Worm (Caenorhabditis elegans) whole organism, mixed stage, embryonic: ENCODE results near the gene srh-173.

Experiments used
- M03D4.4 ChIP-seq: sonication (generic microtip); optimal IDR thresholded peaks from 2 replicates; lab custom pipeline; 2017; ENCODE audit warnings: mild to moderate bottlenecking, missing genetic modification characterization, missing compliant biosample characterization
- blmp-1 ChIP-seq: fragments of 150-350 bp; optimal IDR thresholded peaks from 2 replicates; lab custom pipeline; 2014; ENCODE audit warnings: missing biosample characterization, missing genetic modification characterization
- ceh-39 ChIP-seq: fragments of 150-350 bp; optimal IDR thresholded peaks from 2 replicates; lab custom pipeline; 2014; ENCODE audit warnings: missing biosample characterization, missing genetic modification characterization
- ceh-43 ChIP-seq: fragments of 200-800 bp; sonication (Bioruptor generic); optimal IDR thresholded peaks from 2 replicates; lab custom pipeline; 2018; ENCODE audit warnings: mild to moderate bottlenecking, missing genetic modification characterization, moderate library complexity, missing compliant biosample characterization
- ceh-83 ChIP-seq: fragments of 200-800 bp; sonication (Bioruptor generic); optimal IDR thresholded peaks from 2 replicates; lab custom pipeline; 2018; ENCODE audit warnings: mild to moderate bottlenecking, missing genetic modification characterization, missing compliant biosample characterization
- ces-1 ChIP-seq: fragments of 150-350 bp; optimal IDR thresholded peaks from 2 replicates; lab custom pipeline; 2014; ENCODE audit warnings: missing biosample characterization, missing genetic modification reagents, missing genetic modification characterization
- cnd-1 ChIP-seq: fragments of 200-800 bp; sonication (Bioruptor generic); optimal IDR thresholded peaks from 2 replicates; lab custom pipeline; 2018; ENCODE audit warnings: mild to moderate bottlenecking, missing genetic modification characterization, missing compliant biosample characterization
- drap-1 ChIP-seq: fragments of 200-800 bp; sonication (Bioruptor generic); optimal IDR thresholded peaks from 3 replicates; lab custom pipeline; 2018; ENCODE audit warnings: mild to moderate bottlenecking, missing genetic modification characterization, missing compliant biosample characterization
- elt-1 ChIP-seq: sonication (generic microtip); optimal IDR thresholded peaks from 2 replicates; lab custom pipeline; 2017; ENCODE audit warnings: missing genetic modification characterization, mild to moderate bottlenecking, missing compliant biosample characterization, antibody characterized with exemption, moderate library complexity, borderline replicate concordance; ENCODE audit not compliant: insufficient read depth
- elt-3 ChIP-seq: fragments of 150-350 bp; optimal IDR thresholded peaks from 2 replicates; lab custom pipeline; 2014; ENCODE audit warnings: missing biosample characterization, missing genetic modification characterization
- flh-1 ChIP-seq: fragments of 200-800 bp; sonication (Bioruptor generic); optimal IDR thresholded peaks from 2 replicates; lab custom pipeline; 2018; ENCODE audit warnings: mild to moderate bottlenecking, missing genetic modification characterization, moderate library complexity, missing compliant biosample characterization
- ham-2 ChIP-seq: fragments of 200-800 bp; sonication (Bioruptor generic); optimal IDR thresholded peaks from 2 replicates; lab custom pipeline; 2018; ENCODE audit warnings: mild to moderate bottlenecking, missing genetic modification characterization, missing compliant biosample characterization
- hlh-1 ChIP-seq: fragments of 150-350 bp; optimal IDR thresholded peaks from 2 replicates; lab custom pipeline; 2014; ENCODE audit warnings: missing biosample characterization, missing genetic modification reagents, missing genetic modification characterization
- lin-13 ChIP-seq: fragments of 150-350 bp; optimal IDR thresholded peaks from 2 replicates; lab custom pipeline; 2014; ENCODE audit warnings: missing biosample characterization, missing genetic modification characterization
- lin-32 ChIP-seq: fragments of 200-800 bp; sonication (Bioruptor generic); optimal IDR thresholded peaks from 2 replicates; lab custom pipeline; 2018; ENCODE audit warnings: mild to moderate bottlenecking, missing genetic modification characterization, missing compliant biosample characterization
- lsy-2 ChIP-seq: fragments of 150-350 bp; optimal IDR thresholded peaks from 2 replicates; lab custom pipeline; 2014; ENCODE audit warnings: missing biosample characterization, missing genetic modification characterization
- mep-1 ChIP-seq: fragments of 150-350 bp; optimal IDR thresholded peaks from 2 replicates; lab custom pipeline; 2017; ENCODE audit warnings: missing biosample characterization, missing genetic modification reagents, missing genetic modification characterization, inconsistent platforms
- nhr-12 ChIP-seq: fragments of 150-350 bp; optimal IDR thresholded peaks from 2 replicates; lab custom pipeline; 2014; ENCODE audit warnings: missing biosample characterization, missing genetic modification characterization
- nhr-237 ChIP-seq: fragments of 150-350 bp; optimal IDR thresholded peaks from 2 replicates; lab custom pipeline; 2014; ENCODE audit warnings: missing biosample characterization, missing genetic modification characterization
- nhr-28 ChIP-seq: fragments of 150-350 bp; optimal IDR thresholded peaks from 2 replicates; lab custom pipeline; 2014; ENCODE audit warnings: missing biosample characterization, missing genetic modification characterization
- nhr-76 ChIP-seq: sonication (generic microtip); optimal IDR thresholded peaks from 2 replicates; lab custom pipeline; 2017; ENCODE audit warnings: missing biosample characterization, missing genetic modification characterization
- pha-4 ChIP-seq: fragments of 150-350 bp; optimal IDR thresholded peaks from 2 replicates; lab custom pipeline; 2018; ENCODE audit warnings: missing biosample characterization, missing genetic modification reagents, missing genetic modification characterization
- sem-2 ChIP-seq: fragments of 200-800 bp; sonication (Bioruptor generic); optimal IDR thresholded peaks from 2 replicates; lab custom pipeline; 2018; ENCODE audit warnings: mild to moderate bottlenecking, missing genetic modification characterization, missing compliant biosample characterization
- snpc-4 ChIP-seq: fragments of 150-350 bp; optimal IDR thresholded peaks from 2 replicates; lab custom pipeline; 2014; ENCODE audit warnings: missing biosample characterization, missing genetic modification characterization
- tbx-8 ChIP-seq: fragments of 200-800 bp; sonication (Bioruptor generic); optimal IDR thresholded peaks from 2 replicates; lab custom pipeline; 2018; ENCODE audit warnings: mild to moderate bottlenecking, missing genetic modification characterization, moderate library complexity, missing compliant biosample characterization
- unc-120 ChIP-seq: sonication (generic microtip); optimal IDR thresholded peaks from 2 replicates; lab custom pipeline; 2017; ENCODE audit warnings: missing genetic modification characterization, missing compliant biosample characterization; ENCODE audit not compliant: poor library complexity, severe bottlenecking
- unc-39 ChIP-seq: fragments of 150-350 bp; optimal IDR thresholded peaks from 2 replicates; lab custom pipeline; 2014; ENCODE audit warnings: missing biosample characterization, missing genetic modification characterization
- unc-62 ChIP-seq: fragments of 150-350 bp; optimal IDR thresholded peaks from 2 replicates; lab custom pipeline; 2014; ENCODE audit warnings: missing biosample characterization, missing genetic modification reagents, missing genetic modification characterization
- zip-8 ChIP-seq: fragments of 150-350 bp; optimal IDR thresholded peaks from 2 replicates; lab custom pipeline; 2014; ENCODE audit warnings: missing biosample characterization, missing genetic modification characterization
- ztf-11 ChIP-seq: fragments of 150-350 bp; optimal IDR thresholded peaks from 2 replicates; lab custom pipeline; 2014; ENCODE audit warnings: missing biosample characterization, missing genetic modification characterization

The srh-173 gene

DNA sequence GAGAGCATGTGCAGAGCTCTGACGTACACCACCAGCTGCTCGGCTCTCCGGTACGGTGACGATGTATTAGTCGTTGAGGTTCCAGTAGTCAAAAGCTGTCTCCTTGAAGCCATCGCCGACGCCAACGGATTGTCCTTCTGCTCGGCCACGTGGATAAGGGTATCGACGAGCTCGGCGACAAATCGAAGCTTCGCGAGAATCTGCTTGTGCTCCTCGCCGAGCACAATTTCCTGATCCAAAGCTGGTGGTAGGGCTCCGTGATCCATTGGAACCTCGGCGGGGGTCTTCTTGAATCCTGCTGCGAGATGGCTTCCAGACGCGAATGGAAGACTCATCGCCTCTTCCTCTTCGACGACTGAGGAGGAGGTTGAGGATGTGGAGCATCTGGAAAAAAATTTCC is 24.4 kb downstream of the srh-173 start:
- TF ChIP-seq zip-8 (tag; lab: Kevin White, UChicago) (no peak), lin-13 (tag; lab: Kevin White, UChicago) (no peak), ceh-83 (GFP tag; lab: Kevin White, UChicago) (no peak), M03D4.4 (tag; lab: Kevin White, UChicago) (no peak), lsy-2 (no peak), nhr-28 (no peak), ces-1 (GFP tag; lab: Kevin White, UChicago) (no peak), hlh-1 (tag; lab: Kevin White, UChicago) (no peak), ham-2 (GFP tag; lab: Kevin White, UChicago) (no peak), lin-32 (GFP tag; lab: Kevin White, UChicago) (no peak), unc-62 (GFP tag; lab: Kevin White, UChicago) (no peak), nhr-12 (tag; lab: Kevin White, UChicago) (no peak), blmp-1 (tag; lab: Kevin White, UChicago) (no peak), ceh-43 (GFP tag; lab: Kevin White, UChicago) (no peak), mep-1 (no peak), sem-2 (GFP tag; lab: Kevin White, UChicago) (no peak)
- TF ChIP-seq, all 35 proteins: peak for 0

DNA sequence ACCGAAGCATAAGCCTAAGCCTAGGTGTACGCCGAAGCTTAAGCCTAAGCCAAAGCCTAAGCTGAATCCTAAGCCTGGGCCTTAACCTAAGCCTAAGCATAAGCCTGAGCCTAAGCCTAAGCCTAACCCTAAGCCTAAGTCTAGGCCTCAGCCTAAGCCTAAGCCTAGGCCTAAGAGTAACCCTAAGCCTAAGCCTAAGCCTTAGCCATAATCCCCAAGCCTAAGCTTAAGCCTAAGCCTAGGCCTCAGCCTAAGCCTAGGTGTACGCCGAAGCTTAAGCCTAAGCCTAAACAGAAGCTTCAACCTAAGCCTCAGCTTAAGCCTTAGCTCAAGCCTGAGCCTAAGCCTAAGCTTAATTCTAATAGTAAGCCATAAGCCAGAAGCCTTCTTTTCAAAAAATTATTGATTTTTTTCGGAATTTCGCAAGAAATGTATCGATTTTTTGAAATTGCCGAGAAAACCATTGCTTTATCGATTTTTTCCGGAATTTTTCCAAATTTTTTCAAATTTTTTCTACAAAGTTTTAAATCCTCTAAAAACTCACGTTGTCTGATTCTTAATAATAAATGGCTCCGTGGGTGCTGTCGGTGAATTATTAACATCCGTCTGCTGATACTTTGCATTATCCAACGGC is 25.2 kb downstream of the srh-173 start:
- TF ChIP-seq flh-1 = no peak
- no peak for TF ChIP-seq mep-1
- no peak for TF ChIP-seq tbx-8 (GFP tag; lab: Kevin White, UChicago)
- TF ChIP-seq ceh-83 (GFP tag; lab: Kevin White, UChicago) = no peak
- peak; percentile 62 for TF ChIP-seq ham-2 (GFP tag; lab: Kevin White, UChicago)
- no peak for TF ChIP-seq snpc-4 (tag; lab: Kevin White, UChicago)

DNA sequence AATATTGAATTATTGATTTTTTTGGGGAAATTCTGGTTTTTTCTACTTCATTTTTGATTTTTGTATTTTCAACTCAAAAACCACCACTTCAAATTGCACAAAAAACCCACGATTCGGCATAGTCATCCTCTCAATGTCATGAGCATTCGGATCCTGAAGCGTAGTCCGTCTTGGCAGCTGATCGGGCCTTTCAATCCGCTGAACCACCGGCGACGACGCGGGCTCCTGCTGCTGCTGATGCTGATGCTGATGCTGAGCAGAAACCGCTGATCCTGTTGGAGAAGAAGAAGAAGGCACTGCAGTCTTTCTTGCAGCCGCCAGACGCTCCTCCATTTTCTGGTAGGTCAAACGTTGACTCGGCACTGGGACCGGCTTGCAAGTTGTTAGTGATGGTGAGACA is 26.0 kb downstream of the srh-173 start:
- TF ChIP-seq sem-2 (GFP tag; lab: Kevin White, UChicago) (no peak), elt-3 (tag; lab: Kevin White, UChicago) (no peak), ham-2 (GFP tag; lab: Kevin White, UChicago) (no peak), drap-1 (GFP tag; lab: Kevin White, UChicago) (no peak), ces-1 (GFP tag; lab: Kevin White, UChicago) (no peak), M03D4.4 (tag; lab: Kevin White, UChicago) (no peak), tbx-8 (GFP tag; lab: Kevin White, UChicago) (no peak), mep-1 (no peak), ceh-43 (GFP tag; lab: Kevin White, UChicago) (no peak), nhr-12 (tag; lab: Kevin White, UChicago) (no peak), zip-8 (tag; lab: Kevin White, UChicago) (no peak), unc-62 (GFP tag; lab: Kevin White, UChicago) (no peak), ztf-11 (tag; lab: Kevin White, UChicago) (no peak), unc-120 (tag; lab: Kevin White, UChicago) (no peak), cnd-1 (tag; lab: Kevin White, UChicago) (no peak), pha-4 (tag; lab: Kevin White, UChicago) (no peak), nhr-28 (no peak), unc-39 (tag; lab: Kevin White, UChicago) (no peak), nhr-237 (tag; lab: Kevin White, UChicago) (no peak)
- TF ChIP-seq, all 35 proteins: peak for 0

DNA sequence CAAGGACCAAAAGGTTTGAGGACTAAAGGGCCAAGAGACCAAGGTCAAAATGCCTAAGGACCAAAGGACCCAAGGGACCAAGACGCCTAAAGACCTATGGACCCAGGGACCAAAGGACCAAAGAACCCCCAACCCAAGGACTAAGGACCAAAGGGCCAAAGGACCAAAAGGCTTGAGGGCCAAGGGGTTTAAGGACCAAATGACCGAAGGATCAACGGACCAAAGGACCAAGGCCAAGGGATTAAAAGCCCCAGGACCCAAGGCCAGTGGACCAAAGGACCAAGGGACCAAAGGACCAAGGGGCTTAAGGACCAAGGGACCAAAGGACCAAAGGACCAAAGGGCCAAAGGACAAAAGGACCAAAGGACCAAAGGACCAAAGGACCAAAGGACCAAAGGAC is 26.7 kb downstream of the srh-173 start:
- TF ChIP-seq nhr-12 (tag; lab: Kevin White, UChicago) (no peak), cnd-1 (tag; lab: Kevin White, UChicago) (no peak), elt-1 (tag; lab: Kevin White, UChicago) (no peak), pha-4 (tag; lab: Kevin White, UChicago) (no peak), drap-1 (GFP tag; lab: Kevin White, UChicago) (no peak), unc-120 (tag; lab: Kevin White, UChicago) (no peak), nhr-76 (no peak), lsy-2 (no peak), blmp-1 (tag; lab: Kevin White, UChicago) (no peak), ceh-43 (GFP tag; lab: Kevin White, UChicago) (no peak), elt-3 (tag; lab: Kevin White, UChicago) (no peak), ceh-39 (tag; lab: Kevin White, UChicago) (no peak), ztf-11 (tag; lab: Kevin White, UChicago) (no peak), unc-62 (GFP tag; lab: Kevin White, UChicago) (no peak)
